Worm (Caenorhabditis elegans) whole organism, L4 larva: ENCODE measurements around the gene npp-3.

Source experiments
- D1046.2 ChIP-seq: fragments of 200-800 bp; sonication (Bioruptor generic); IDR thresholded peaks from 2 replicates; pipeline ENCODE4 v1.3.6; 2022; ENCODE audit warnings: missing genetic modification characterization, missing compliant biosample characterization
- F10B5.3 ChIP-seq: sonication (generic microtip); optimal IDR thresholded peaks from 2 replicates; lab custom pipeline; 2016; ENCODE audit warnings: mild to moderate bottlenecking, missing genetic modification characterization, missing compliant biosample characterization
- F44E2.7 ChIP-seq: fragments of 200-800 bp; sonication (Bioruptor generic); IDR thresholded peaks from 2 replicates; pipeline ENCODE4 v2.1.2; 2022; ENCODE audit warnings: missing genetic modification characterization, missing compliant biosample characterization
- F49E8.2 ChIP-seq: sonication (generic microtip); optimal IDR thresholded peaks from 2 replicates; lab custom pipeline; 2016; ENCODE audit warnings: missing compliant biosample characterization, mild to moderate bottlenecking, missing genetic modification characterization, borderline replicate concordance
- T20F7.1 ChIP-seq: fragments of 200-800 bp; sonication (Bioruptor generic); optimal IDR thresholded peaks from 2 replicates; lab custom pipeline; 2018; ENCODE audit warnings: mild to moderate bottlenecking, missing genetic modification characterization, missing compliant biosample characterization
- aly-2 ChIP-seq: sonication (generic microtip); optimal IDR thresholded peaks from 2 replicates; lab custom pipeline; 2018; ENCODE audit warnings: missing biosample characterization, missing genetic modification characterization
- ceh-20 ChIP-seq: fragments of 200-800 bp; sonication (Bioruptor generic); IDR thresholded peaks from 2 replicates; pipeline ENCODE4 v1.3.6; 2022; ENCODE audit warnings: missing genetic modification reagents, missing genetic modification characterization, missing compliant biosample characterization
- ceh-32 ChIP-seq: sonication (generic microtip); optimal IDR thresholded peaks from 2 replicates; lab custom pipeline; 2016; ENCODE audit warnings: mild to moderate bottlenecking, missing genetic modification characterization, missing compliant biosample characterization; ENCODE audit not compliant: poor library complexity
- ceh-44 ChIP-seq: fragments of 200-800 bp; sonication (Bioruptor generic); IDR thresholded peaks from 2 replicates; pipeline ENCODE4 v1.3.6; 2022; ENCODE audit warnings: missing genetic modification reagents, missing genetic modification characterization, missing compliant biosample characterization
- ceh-62 ChIP-seq: sonication (generic microtip); optimal IDR thresholded peaks from 2 replicates; lab custom pipeline; 2017; ENCODE audit warnings: missing biosample characterization, missing genetic modification characterization
- ceh-82 ChIP-seq: sonication (generic microtip); optimal IDR thresholded peaks from 2 replicates; lab custom pipeline; 2017; ENCODE audit warnings: missing biosample characterization, missing genetic modification characterization
- cey-2 ChIP-seq: sonication (generic microtip); optimal IDR thresholded peaks from 3 replicates; lab custom pipeline; 2017; ENCODE audit warnings: missing genetic modification characterization, mild to moderate bottlenecking, missing compliant biosample characterization, antibody characterized with exemption, borderline replicate concordance; ENCODE audit not compliant: insufficient read depth
- daf-16 ChIP-seq, 3 experiments: sonication (generic microtip); optimal IDR thresholded peaks; 2 replicates each; lab custom pipeline; 2016 to 2017; ENCODE audit warnings: missing genetic modification characterization in 3 of 3, missing genetic modification reagents in 3 of 3, mild to moderate bottlenecking in 2 of 3, missing compliant biosample characterization in 2 of 3, missing biosample characterization in 1 of 3, moderate library complexity in 1 of 3
- daf-8 ChIP-seq: fragments of 200-800 bp; sonication (Bioruptor generic); IDR thresholded peaks from 2 replicates; pipeline ENCODE4 v1.3.6; 2022; ENCODE audit warnings: missing genetic modification characterization, missing compliant biosample characterization
- dmd-8 ChIP-seq: fragments of 200-800 bp; sonication (Bioruptor generic); IDR thresholded peaks from 2 replicates; pipeline ENCODE4 v1.3.6; 2022; ENCODE audit warnings: missing genetic modification characterization, missing compliant biosample characterization
- duxl-1 ChIP-seq: sonication (generic microtip); optimal IDR thresholded peaks from 2 replicates; lab custom pipeline; 2016; ENCODE audit warnings: mild to moderate bottlenecking, missing genetic modification characterization, moderate library complexity, missing compliant biosample characterization; ENCODE audit not compliant: poor library complexity
- dve-1 ChIP-seq: sonication (generic microtip); optimal IDR thresholded peaks from 2 replicates; lab custom pipeline; 2017; ENCODE audit warnings: antibody characterized with exemption, mild to moderate bottlenecking, missing genetic modification characterization, missing compliant biosample characterization; ENCODE audit not compliant: insufficient read depth
- fkh-10 ChIP-seq: fragments of 150-350 bp; optimal IDR thresholded peaks from 2 replicates; lab custom pipeline; 2014; ENCODE audit warnings: missing biosample characterization, missing genetic modification reagents, missing genetic modification characterization
- hmg-1.1 ChIP-seq: fragments of 200-800 bp; sonication (Bioruptor generic); IDR thresholded peaks from 2 replicates; pipeline ENCODE4 v1.3.6; 2022; ENCODE audit warnings: missing genetic modification reagents, missing genetic modification characterization, missing compliant biosample characterization
- lin-1 ChIP-seq: fragments of 200-800 bp; sonication (Bioruptor generic); IDR thresholded peaks from 2 replicates; pipeline ENCODE4 v1.3.6; 2022; ENCODE audit warnings: missing genetic modification reagents, missing genetic modification characterization, missing compliant biosample characterization
- lin-13 ChIP-seq: fragments of 150-350 bp; optimal IDR thresholded peaks from 2 replicates; lab custom pipeline; 2014; ENCODE audit warnings: missing biosample characterization, missing genetic modification reagents, missing genetic modification characterization
- lin-39 ChIP-seq: fragments of 150-350 bp; optimal IDR thresholded peaks from 2 replicates; lab custom pipeline; 2014; ENCODE audit warnings: missing biosample characterization, missing genetic modification reagents, missing genetic modification characterization
- lsy-2 ChIP-seq, 2 experiments: fragments of 150-350 bp in 1 of 2; sonication (generic microtip) in 1 of 2; optimal IDR thresholded peaks; 2 replicates each; lab custom pipeline; 2014 to 2017; ENCODE audit warnings: missing biosample characterization in 2 of 2, missing genetic modification characterization in 2 of 2
- mes-2 ChIP-seq: sonication (generic microtip); optimal IDR thresholded peaks from 2 replicates; lab custom pipeline; 2016; ENCODE audit warnings: missing genotype, mild to moderate bottlenecking, missing genetic modification characterization, missing compliant biosample characterization; ENCODE audit not compliant: poor library complexity, severe bottlenecking
- nhr-10 ChIP-seq: fragments of 150-350 bp; optimal IDR thresholded peaks from 2 replicates; lab custom pipeline; 2014; ENCODE audit warnings: missing biosample characterization, missing genetic modification characterization
- nhr-11 ChIP-seq: fragments of 150-350 bp; optimal IDR thresholded peaks from 2 replicates; lab custom pipeline; 2014; ENCODE audit warnings: missing biosample characterization, missing genetic modification characterization
- nhr-28 ChIP-seq: fragments of 150-350 bp; optimal IDR thresholded peaks from 2 replicates; lab custom pipeline; 2014; ENCODE audit warnings: missing biosample characterization, missing genetic modification characterization
- nhr-76 ChIP-seq: fragments of 150-350 bp; optimal IDR thresholded peaks from 2 replicates; lab custom pipeline; 2014; ENCODE audit warnings: missing biosample characterization, missing genetic modification characterization
- sdz-12 ChIP-seq: fragments of 200-800 bp; sonication (Bioruptor generic); optimal IDR thresholded peaks from 2 replicates; lab custom pipeline; 2018; ENCODE audit warnings: mild to moderate bottlenecking, missing genetic modification characterization, missing compliant biosample characterization
- snpc-4 ChIP-seq: fragments of 150-350 bp; optimal IDR thresholded peaks from 2 replicates; lab custom pipeline; 2014; ENCODE audit warnings: missing biosample characterization, missing genetic modification characterization
- spr-3 ChIP-seq: fragments of 200-800 bp; sonication (Bioruptor generic); optimal IDR thresholded peaks from 2 replicates; lab custom pipeline; 2018; ENCODE audit warnings: mild to moderate bottlenecking, missing genetic modification characterization, missing compliant biosample characterization
- tag-97 ChIP-seq: fragments of 200-800 bp; sonication (Bioruptor generic); IDR thresholded peaks from 2 replicates; pipeline ENCODE4 v1.3.6; 2022; ENCODE audit warnings: missing genetic modification characterization, missing compliant biosample characterization
- unc-39 ChIP-seq: sonication (generic microtip); optimal IDR thresholded peaks from 2 replicates; lab custom pipeline; 2017; ENCODE audit warnings: missing biosample characterization, missing genetic modification characterization
- unc-62 ChIP-seq, 3 experiments: fragments of 150-350 bp in 1 of 3; sonication (generic microtip); optimal IDR thresholded peaks in 2 of 3; peaks in 1 of 3; 1 replicate in 1 of 3; 2 replicates in 2 of 3; lab custom pipeline; 2014 to 2017; ENCODE audit warnings: missing biosample characterization in 3 of 3, missing genetic modification characterization in 3 of 3, missing genetic modification reagents in 3 of 3, missing genotype in 1 of 3
- zfp-2 ChIP-seq: sonication (generic microtip); optimal IDR thresholded peaks from 2 replicates; lab custom pipeline; 2016; ENCODE audit warnings: mild to moderate bottlenecking, missing genetic modification characterization, missing compliant biosample characterization
- ztf-7 ChIP-seq: fragments of 150-350 bp; optimal IDR thresholded peaks from 2 replicates; lab custom pipeline; 2014; ENCODE audit warnings: missing biosample characterization, missing genetic modification characterization

npp-3 gene

ce11 chrII:11829920-11830319, 44.7 kb downstream of the npp-3 start, which contains the start of gene pes-5:
Gene pes-5 (minus strand): TSS chrII:11830020.
- TF ChIP-seq daf-16 (GFP tag; optimal IDR thresholded peaks at IDR 0.05; lab: Kevin White, UChicago) = no peak
- TF ChIP-seq daf-16 (tag; optimal IDR thresholded peaks at IDR 0.05; lab: Kevin White, UChicago) = no peak
- no peak for TF ChIP-seq mes-2 (tag; lab: Kevin White, UChicago)
- no peak for TF ChIP-seq ceh-44 (GFP tag; lab: Robert Waterston, UW)
- no peak for TF ChIP-seq dve-1
- TF ChIP-seq nhr-76 (tag; lab: Kevin White, UChicago) = no peak
- TF ChIP-seq cey-2 (tag; lab: Kevin White, UChicago) = no peak
- TF ChIP-seq lin-13 = no peak
- TF ChIP-seq daf-8 (GFP tag; lab: Robert Waterston, UW) = no peak
- no peak for TF ChIP-seq spr-3 (GFP tag; lab: Kevin White, UChicago)
- TF ChIP-seq ceh-20 (GFP tag; lab: Robert Waterston, UW) = no peak
- no peak for TF ChIP-seq zfp-2 (tag; lab: Kevin White, UChicago)
- no peak for TF ChIP-seq lsy-2 (tag; optimal IDR thresholded peaks at IDR 0.05; lab: Kevin White, UChicago)
- no peak for TF ChIP-seq lin-39 (tag; lab: Kevin White, UChicago)
- no peak for TF ChIP-seq T20F7.1 (GFP tag; lab: Kevin White, UChicago)
- no peak for TF ChIP-seq snpc-4 (tag; lab: Kevin White, UChicago)
- TF ChIP-seq unc-39 (tag; lab: Kevin White, UChicago) = no peak
- TF ChIP-seq nhr-11 (tag; lab: Kevin White, UChicago) = no peak
- no peak for TF ChIP-seq ceh-32
- no peak for TF ChIP-seq ceh-82 (tag; lab: Kevin White, UChicago)
- TF ChIP-seq, all 104 proteins: peak for 0

ce11 chrII:11823566-11824308, 50.9 kb downstream of the npp-3 start, which contains the start of gene Y6D1A.1:
Gene Y6D1A.1 (minus strand): TSS chrII:11823616.
- TF ChIP-seq unc-62 (GFP tag; optimal IDR thresholded peaks at IDR 0.05 in 1 of 2; lab: Kevin White, UChicago) = peak in 1 of 2 experiments; percentile 55
- no peak for TF ChIP-seq unc-62 (tag; optimal IDR thresholded peaks at IDR 0.05; lab: Kevin White, UChicago)
- TF ChIP-seq lin-13 = no peak
- TF ChIP-seq F44E2.7 (GFP tag; lab: Robert Waterston, UW) = no peak

- no peak for TF ChIP-seq snpc-4 (tag; lab: Kevin White, UChicago)
- TF ChIP-seq F49E8.2 (tag; lab: Kevin White, UChicago) = no peak
- no peak for TF ChIP-seq D1046.2
- TF ChIP-seq sdz-12 (GFP tag; lab: Kevin White, UChicago) = no peak
- TF ChIP-seq ztf-7 = no peak
- no peak for TF ChIP-seq F10B5.3 (tag; lab: Kevin White, UChicago)
- TF ChIP-seq nhr-76 (tag; lab: Kevin White, UChicago) = no peak
- no peak for TF ChIP-seq aly-2 (tag; lab: Kevin White, UChicago)
- no peak for TF ChIP-seq ceh-62
- TF ChIP-seq fkh-10 (GFP tag; lab: Kevin White, UChicago) = no peak
- no peak for TF ChIP-seq tag-97 (GFP tag; lab: Robert Waterston, UW)
- no peak for TF ChIP-seq duxl-1
- TF ChIP-seq dmd-8 (GFP tag; lab: Robert Waterston, UW) = no peak
- no peak for TF ChIP-seq nhr-10 (tag; lab: Kevin White, UChicago)
- TF ChIP-seq F44E2.7 (GFP tag; lab: Robert Waterston, UW) = no peak
- no peak for TF ChIP-seq lin-1 (GFP tag; lab: Robert Waterston, UW)
- no peak for TF ChIP-seq hmg-1.1 (GFP tag; lab: Robert Waterston, UW)
- TF ChIP-seq nhr-28 = no peak
Measured at ce11 chrII:11819824-11820223, 54.8 kb downstream of the npp-3 start, which contains the start of gene Y6D1A.2. Gene Y6D1A.2 (minus strand): TSS chrII:11819924.
